Fruit fly (Drosophila melanogaster) whole organism, embryonic: ENCODE measurements around the gene Ire1.

Source experiments
- Asciz ChIP-seq: fragments of 200-800 bp; sonication (Bioruptor generic); optimal IDR thresholded peaks from 2 replicates; lab custom pipeline; 2017; ENCODE audit warnings: missing biosample characterization, mild to moderate bottlenecking, missing genetic modification characterization, missing genetic modification reagents
- Atf-2 ChIP-seq: fragments of 200-800 bp; sonication (Bioruptor generic); optimal IDR thresholded peaks from 2 replicates; lab custom pipeline; 2016; ENCODE audit warnings: missing biosample characterization, missing genetic modification characterization
- Atf6 ChIP-seq: fragments of 200-800 bp; sonication (Bioruptor generic); IDR thresholded peaks from 2 replicates; pipeline ENCODE4 v1.3.6; 2022; ENCODE audit warnings: missing biosample characterization, missing genetic modification characterization
- Blimp-1 ChIP-seq: fragments of 200-800 bp; sonication (Bioruptor generic); optimal IDR thresholded peaks from 3 replicates; lab custom pipeline; 2018; ENCODE audit warnings: missing biosample characterization, missing genetic modification characterization, mild to moderate bottlenecking, moderate library complexity, missing genetic modification reagents
- CG10959 ChIP-seq: fragments of 200-800 bp; sonication (Bioruptor generic); IDR thresholded peaks from 2 replicates; pipeline ENCODE4 v1.3.6; 2022; ENCODE audit warnings: missing biosample characterization, missing genetic modification characterization
- CG11247 ChIP-seq: fragments of 200-800 bp; sonication (Bioruptor generic); IDR thresholded peaks from 2 replicates; pipeline ENCODE4 v1.3.6; 2022; ENCODE audit warnings: missing biosample characterization, missing genetic modification characterization
- CG13296 ChIP-seq: fragments of 200-800 bp; sonication (Bioruptor generic); optimal IDR thresholded peaks from 3 replicates; lab custom pipeline; 2018; ENCODE audit warnings: missing biosample characterization, mild to moderate bottlenecking, missing genetic modification characterization
- CG14441 ChIP-seq: fragments of 200-800 bp; sonication (Bioruptor generic); IDR thresholded peaks from 2 replicates; pipeline ENCODE4 v1.3.6; 2022; ENCODE audit warnings: missing biosample characterization, missing genetic modification characterization
- CG1647 ChIP-seq: fragments of 200-800 bp; sonication (Bioruptor generic); optimal IDR thresholded peaks from 3 replicates; lab custom pipeline; 2016; ENCODE audit warnings: missing biosample characterization, missing genetic modification characterization
- CG16863 ChIP-seq: fragments of 200-800 bp; sonication (Bioruptor generic); optimal IDR thresholded peaks from 3 replicates; lab custom pipeline; 2016; ENCODE audit warnings: missing biosample characterization, missing genetic modification characterization
- CG17612 ChIP-seq: fragments of 200-800 bp; sonication (Bioruptor generic); IDR thresholded peaks from 2 replicates; pipeline ENCODE4 v1.3.6; 2022; ENCODE audit warnings: missing biosample characterization, missing genetic modification characterization
- CG17829 ChIP-seq: fragments of 200-800 bp; optimal IDR thresholded peaks from 2 replicates; lab custom pipeline; 2019; ENCODE audit warnings: missing biosample characterization, mild to moderate bottlenecking, missing genetic modification characterization, moderate library complexity
- CG1832 ChIP-seq: fragments of 200-800 bp; sonication (Bioruptor generic); optimal IDR thresholded peaks from 2 replicates; lab custom pipeline; 2017; ENCODE audit warnings: missing biosample characterization, mild to moderate bottlenecking, missing genetic modification characterization, inconsistent platforms
- CG2199 ChIP-seq: fragments of 200-800 bp; sonication (Bioruptor generic); IDR thresholded peaks from 3 replicates; pipeline ENCODE4 v1.3.6; 2022; ENCODE audit warnings: missing biosample characterization, missing genetic modification characterization
- CG3995 ChIP-seq: fragments of 200-800 bp; sonication (Bioruptor generic); optimal IDR thresholded peaks from 3 replicates; lab custom pipeline; 2016; ENCODE audit warnings: missing biosample characterization, missing genetic modification characterization
- CG5180 ChIP-seq: fragments of 200-800 bp; sonication (Bioruptor generic); optimal IDR thresholded peaks from 3 replicates; lab custom pipeline; 2017; ENCODE audit warnings: missing biosample characterization, missing genetic modification characterization, mild to moderate bottlenecking, moderate library complexity, missing genetic modification reagents
- CG5245 ChIP-seq: fragments of 200-800 bp; sonication (Bioruptor generic); optimal IDR thresholded peaks from 3 replicates; lab custom pipeline; 2016; ENCODE audit warnings: missing biosample characterization, missing genetic modification characterization
- CG8290 ChIP-seq, 3 experiments: fragments of 200-800 bp; sonication (Bioruptor generic); optimal IDR thresholded peaks; 2 replicates each; lab custom pipeline; 2016 to 2019; ENCODE audit warnings: missing biosample characterization in 3 of 3, missing genetic modification characterization in 3 of 3, mild to moderate bottlenecking in 2 of 3, moderate library complexity in 1 of 3
- CG9609 ChIP-seq: fragments of 200-800 bp; sonication (Bioruptor generic); optimal IDR thresholded peaks from 3 replicates; lab custom pipeline; 2016; ENCODE audit warnings: missing biosample characterization, missing genetic modification characterization
- CG9727 ChIP-seq: fragments of 200-800 bp; sonication (Bioruptor generic); optimal IDR thresholded peaks from 3 replicates; lab custom pipeline; 2017; ENCODE audit warnings: missing biosample characterization, mild to moderate bottlenecking, missing genetic modification characterization
- CG9932 ChIP-seq: fragments of 200-800 bp; sonication (Bioruptor generic); IDR thresholded peaks from 2 replicates; pipeline ENCODE4 v1.3.6; 2022; ENCODE audit warnings: missing biosample characterization, missing genetic modification characterization
- Chrac-16 ChIP-seq: fragments of 200-800 bp; sonication (Bioruptor generic); optimal IDR thresholded peaks from 3 replicates; lab custom pipeline; 2016; ENCODE audit warnings: missing biosample characterization, missing genetic modification characterization
- Dek ChIP-seq: fragments of 200-800 bp; sonication (Bioruptor generic); optimal IDR thresholded peaks from 3 replicates; lab custom pipeline; 2019; ENCODE audit warnings: missing biosample characterization, mild to moderate bottlenecking, missing genetic modification characterization, moderate library complexity
- Dip3 ChIP-seq: fragments of 200-800 bp; sonication (Bioruptor generic); optimal IDR thresholded peaks from 3 replicates; lab custom pipeline; 2016; ENCODE audit warnings: missing biosample characterization, missing genetic modification characterization
- E2f1 ChIP-seq: fragments of 200-800 bp; sonication (Bioruptor generic); IDR thresholded peaks from 2 replicates; pipeline ENCODE4 v1.3.6; 2022; ENCODE audit warnings: missing biosample characterization, missing genetic modification characterization
- H2.0 ChIP-seq: fragments of 200-800 bp; sonication (Bioruptor generic); IDR thresholded peaks from 2 replicates; pipeline ENCODE4 v1.3.6; 2022; ENCODE audit warnings: missing biosample characterization, missing genetic modification characterization
- Med ChIP-seq: fragments of 200-800 bp; sonication (Bioruptor generic); peaks from one replicate; lab custom pipeline; 2016; ENCODE audit warnings: missing biosample characterization, missing genetic modification characterization, mild to moderate bottlenecking, inconsistent platforms, moderate library complexity
- Meics ChIP-seq: fragments of 200-800 bp; sonication (Bioruptor generic); optimal IDR thresholded peaks from 2 replicates; lab custom pipeline; 2017; ENCODE audit warnings: missing biosample characterization, mild to moderate bottlenecking, missing genetic modification characterization
- Ssrp ChIP-seq: fragments of 200-800 bp; sonication (Bioruptor generic); optimal IDR thresholded peaks from 2 replicates; lab custom pipeline; 2018; ENCODE audit warnings: missing biosample characterization, mild to moderate bottlenecking, missing genetic modification characterization, moderate library complexity
- YL-1 ChIP-seq: fragments of 200-800 bp; sonication (Bioruptor generic); optimal IDR thresholded peaks from 3 replicates; lab custom pipeline; 2017; ENCODE audit warnings: missing biosample characterization, mild to moderate bottlenecking, missing genetic modification characterization
- abd-A ChIP-seq: fragments of 200-800 bp; sonication (Bioruptor generic); optimal IDR thresholded peaks from 3 replicates; lab custom pipeline; 2019; ENCODE audit warnings: missing biosample characterization, mild to moderate bottlenecking, missing genetic modification characterization, moderate library complexity
- br ChIP-seq: fragments of >200 bp; optimal IDR thresholded peaks from 2 replicates; lab custom pipeline; 2017
- btn ChIP-seq: fragments of 200-800 bp; sonication (Bioruptor generic); optimal IDR thresholded peaks from 2 replicates; lab custom pipeline; 2016; ENCODE audit warnings: missing biosample characterization, missing genetic modification characterization
- grn ChIP-seq: fragments of 200-800 bp; sonication (Bioruptor generic); optimal IDR thresholded peaks from 3 replicates; lab custom pipeline; 2017; ENCODE audit warnings: missing biosample characterization, missing genetic modification characterization
- her ChIP-seq: fragments of 200-800 bp; sonication (Bioruptor generic); optimal IDR thresholded peaks from 2 replicates; lab custom pipeline; 2016; ENCODE audit warnings: missing biosample characterization, missing genetic modification characterization
- lab ChIP-seq: fragments of 200-800 bp; sonication (Bioruptor generic); optimal IDR thresholded peaks from 3 replicates; lab custom pipeline; 2017; ENCODE audit warnings: missing biosample characterization, missing genetic modification characterization, mild to moderate bottlenecking, moderate library complexity, missing genetic modification reagents
- mam ChIP-seq: fragments of 200-800 bp; sonication (Bioruptor generic); optimal IDR thresholded peaks from 3 replicates; lab custom pipeline; 2016; ENCODE audit warnings: missing biosample characterization, missing genetic modification characterization
- nom ChIP-seq: fragments of 200-800 bp; sonication (Bioruptor generic); optimal IDR thresholded peaks from 2 replicates; lab custom pipeline; 2017; ENCODE audit warnings: missing biosample characterization, missing genetic modification characterization, mild to moderate bottlenecking, moderate library complexity, missing genetic modification reagents
- p53 ChIP-seq: fragments of 200-800 bp; sonication (Bioruptor generic); optimal IDR thresholded peaks from 2 replicates; lab custom pipeline; 2016; ENCODE audit warnings: missing biosample characterization, missing genetic modification characterization
- pan ChIP-seq, 4 experiments: fragments of >200 bp in 3 of 4; fragments of 200-800 bp in 1 of 4; sonication (Bioruptor generic) in 1 of 4; optimal IDR thresholded peaks in 3 of 4; IDR thresholded peaks in 1 of 4; 2 replicates each; pipeline versions ENCODE4 v1.3.6 to Lab custom; 2017 to 2022; ENCODE audit warnings: missing biosample characterization in 2 of 4, missing genetic modification characterization in 2 of 4, mixed read lengths in 1 of 4
- pb ChIP-seq: fragments of 200-800 bp; sonication (Bioruptor generic); optimal IDR thresholded peaks from 3 replicates; lab custom pipeline; 2016; ENCODE audit warnings: missing biosample characterization, missing genetic modification characterization
- phol ChIP-seq: fragments of 200-800 bp; sonication (Bioruptor generic); optimal IDR thresholded peaks from 3 replicates; lab custom pipeline; 2018; ENCODE audit warnings: missing biosample characterization, mild to moderate bottlenecking, missing genetic modification characterization, moderate library complexity
- rib ChIP-seq: fragments of 200-800 bp; sonication (Bioruptor generic); IDR thresholded peaks from 2 replicates; pipeline ENCODE4 v1.3.6; 2022; ENCODE audit warnings: missing biosample characterization, missing genetic modification characterization
- sna ChIP-seq: fragments of 200-800 bp; sonication (Bioruptor generic); IDR thresholded peaks from 2 replicates; pipeline ENCODE4 v1.3.6; 2022; ENCODE audit warnings: missing biosample characterization, missing genetic modification characterization; ENCODE audit not compliant: partially characterized antibody
- tgo ChIP-seq: fragments of 200-800 bp; sonication (Bioruptor generic); IDR thresholded peaks from 3 replicates; pipeline ENCODE4 v1.3.6; 2022; ENCODE audit warnings: missing biosample characterization, missing genetic modification characterization
- trh ChIP-seq: fragments of 200-800 bp; sonication (Bioruptor generic); optimal IDR thresholded peaks from 2 replicates; lab custom pipeline; 2016; ENCODE audit warnings: missing biosample characterization, missing genetic modification characterization
- tx ChIP-seq: fragments of 200-800 bp; sonication (Bioruptor generic); optimal IDR thresholded peaks from 2 replicates; lab custom pipeline; 2016; ENCODE audit warnings: missing biosample characterization, missing genetic modification characterization
- zen ChIP-seq: fragments of 200-800 bp; sonication (Bioruptor generic); optimal IDR thresholded peaks from 3 replicates; lab custom pipeline; 2018; ENCODE audit warnings: missing biosample characterization, mild to moderate bottlenecking, missing genetic modification characterization, moderate library complexity
- zfh2 ChIP-seq: fragments of 200-800 bp; sonication (Bioruptor generic); optimal IDR thresholded peaks from 2 replicates; lab custom pipeline; 2016; ENCODE audit warnings: missing biosample characterization, missing genetic modification characterization

Gene Ire1

DNA sequence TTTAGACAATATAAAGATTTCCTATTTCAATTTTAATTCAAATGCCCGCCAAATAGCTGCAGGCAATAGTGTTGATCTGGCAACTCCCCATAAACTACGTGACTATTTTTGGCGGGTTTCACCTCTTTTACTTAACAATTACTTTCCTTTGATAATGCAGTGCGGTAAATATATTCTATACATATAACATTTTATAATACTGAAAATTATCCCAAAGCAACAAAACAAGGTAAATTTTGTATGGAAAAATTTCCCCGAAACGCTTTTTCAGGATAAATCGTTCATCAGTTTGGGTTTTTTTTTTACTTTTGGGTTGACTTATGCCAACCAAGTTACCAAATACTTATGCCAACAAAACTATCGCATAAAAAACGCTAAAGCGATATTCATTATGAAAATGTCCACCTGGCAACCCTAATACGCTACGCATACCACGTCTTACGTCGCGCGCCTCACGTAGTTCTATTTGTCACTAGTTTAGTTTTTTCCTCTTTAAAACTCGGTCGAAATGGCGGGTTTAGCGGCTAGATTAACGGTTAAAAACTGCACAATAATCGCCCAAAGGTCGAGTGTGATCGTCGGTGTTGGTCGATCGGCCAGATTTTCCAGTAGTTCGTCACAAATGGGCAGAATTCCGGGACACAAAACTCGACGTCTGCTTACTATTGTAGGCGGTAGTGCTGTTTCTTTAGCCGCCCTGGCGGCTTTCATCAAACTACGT, 14.1 kb downstream of the Ire1 start, which contains the start of gene MICU3 (continued):
- TF ChIP-seq Blimp-1 (GFP tag; lab: Kevin White, UChicago): peak; percentile 52
- peak; percentile 74 for TF ChIP-seq phol
- TF ChIP-seq btn (GFP tag; lab: Kevin White, UChicago): no peak
- peak; percentile 86 for TF ChIP-seq CG9932
- TF ChIP-seq pb (GFP tag; lab: Kevin White, UChicago): peak; percentile 35
- TF ChIP-seq Dip3 (GFP tag; lab: Kevin White, UChicago): peak; percentile 41
- peak; percentile 59 for TF ChIP-seq sna (GFP tag; lab: Robert Waterston, UW)
- TF ChIP-seq zen (tag; lab: Kevin White, UChicago): peak; percentile 58
- TF ChIP-seq E2f1: peak; percentile 50
- peak; percentile 54 for TF ChIP-seq tx (GFP tag; lab: Kevin White, UChicago)
- TF ChIP-seq CG8290 (GFP tag; optimal IDR thresholded peaks at IDR 0.05; lab: Kevin White, UChicago): peak; percentile 28
- TF ChIP-seq CG8290 (tag; optimal IDR thresholded peaks at IDR 0.05; lab: Kevin White, UChicago): peak in 1 of 2 experiments; percentile 51
- TF ChIP-seq br (lab: Kevin White, UChicago): no peak
- 0 out of 2 replicates have a peak, but pooled peaks have one; percentile 13 for TF ChIP-seq rib
- TF ChIP-seq trh (GFP tag; lab: Kevin White, UChicago): peak; percentile 8
- no peak for TF ChIP-seq CG10959 (GFP tag; lab: Robert Waterston, UW)
- TF ChIP-seq tgo: peak; percentile 53; the same call in 2 of the 3 replicates
- peak; percentile 54 for TF ChIP-seq CG5245 (GFP tag; lab: Kevin White, UChicago)
- TF ChIP-seq CG1832 (GFP tag; lab: Kevin White, UChicago): no peak
- TF ChIP-seq CG16863 (GFP tag; lab: Kevin White, UChicago): peak; percentile 41
- peak; percentile 87 for TF ChIP-seq CG3995 (GFP tag; lab: Kevin White, UChicago)
- TF ChIP-seq CG2199: no peak
- peak; percentile 33 for TF ChIP-seq CG1647 (GFP tag; lab: Kevin White, UChicago)
- no peak for TF ChIP-seq nom (GFP tag; lab: Kevin White, UChicago)
- no peak for TF ChIP-seq p53 (GFP tag; lab: Kevin White, UChicago)
- TF ChIP-seq Ssrp (tag; lab: Kevin White, UChicago): peak; percentile 68
- peak; percentile 70 for TF ChIP-seq CG9609
- TF ChIP-seq Dek: peak; percentile 57
- TF ChIP-seq Atf-2 (GFP tag; lab: Kevin White, UChicago): peak; percentile 42
- no peak for TF ChIP-seq pan (optimal IDR thresholded peaks at IDR 0.05; lab: Kevin White, UChicago)
- TF ChIP-seq pan (GFP tag; optimal IDR thresholded peaks at IDR 0.05 in 1 of 2, IDR thresholded peaks at IDR 0.05 in 1 of 2): peak in 1 of 2 experiments; percentile 72
- peak; percentile 75 for TF ChIP-seq zfh2 (GFP tag; lab: Kevin White, UChicago)
- peak; percentile 77 for TF ChIP-seq lab (GFP tag; lab: Kevin White, UChicago)
- no peak for TF ChIP-seq CG17612 (GFP tag; lab: Robert Waterston, UW)
- TF ChIP-seq YL-1 (GFP tag; lab: Kevin White, UChicago): no peak
- peak; percentile 96 for TF ChIP-seq Med
- peak; percentile 74 for TF ChIP-seq Meics
- peak; percentile 33 for TF ChIP-seq CG17829 (tag; lab: Kevin White, UChicago)
- peak; percentile 82 for TF ChIP-seq mam (GFP tag; lab: Kevin White, UChicago)
- TF ChIP-seq CG13296 (GFP tag; lab: Kevin White, UChicago): peak; percentile 46
- no peak for TF ChIP-seq Atf6
- TF ChIP-seq Asciz (GFP tag; lab: Kevin White, UChicago): no peak
- TF ChIP-seq her (GFP tag; lab: Kevin White, UChicago): peak; percentile 9
- no peak for TF ChIP-seq abd-A (tag; lab: Kevin White, UChicago)
- no peak for TF ChIP-seq grn
- TF ChIP-seq H2.0 (GFP tag; lab: Robert Waterston, UW): peak; percentile 53; the same call in 1 of the 2 replicates
- TF ChIP-seq CG5180: no peak
- TF ChIP-seq CG9727 (GFP tag; lab: Kevin White, UChicago): peak; percentile 66
- TF ChIP-seq CG11247 (GFP tag; lab: Robert Waterston, UW): peak; percentile 44; the same call in 1 of the 2 replicates
- TF ChIP-seq Chrac-16 (GFP tag; lab: Kevin White, UChicago): peak; percentile 74
- peak; percentile 65 for TF ChIP-seq CG14441
